Worm (Caenorhabditis elegans): ENCODE measurements around the gene F08H9.2.

F08H9.2 gene

DNA sequence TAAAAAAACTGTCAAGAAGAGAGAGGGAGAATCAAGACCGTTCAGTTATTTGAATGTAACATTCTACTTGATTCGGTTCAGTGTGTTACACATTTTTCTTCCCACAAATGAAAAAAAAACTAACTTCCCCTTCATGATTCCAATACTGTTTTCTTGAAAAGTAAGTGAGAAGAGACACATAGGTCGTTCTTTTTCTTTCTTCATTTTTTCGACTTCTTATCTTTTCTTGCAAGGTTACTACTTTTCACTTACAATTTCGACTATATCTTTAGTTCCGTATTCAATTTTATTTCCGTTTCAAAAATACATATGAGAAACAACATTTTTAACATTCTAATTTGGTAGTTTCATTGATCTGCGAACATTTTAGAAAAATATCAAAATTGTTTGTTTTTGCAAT is 21.2 kb upstream of the F08H9.2 start:
- TF ChIP-seq aha-1 (tag) (peak; percentile 55), nhr-76 (tag; optimal IDR thresholded peaks at IDR 0.05) (no peak), unc-62 (GFP tag; optimal IDR thresholded peaks at IDR 0.05 in 1 of 2) (peak in 1 of 2 experiments; percentile 97), unc-62 (tag; optimal IDR thresholded peaks at IDR 0.05) (no peak)

DNA sequence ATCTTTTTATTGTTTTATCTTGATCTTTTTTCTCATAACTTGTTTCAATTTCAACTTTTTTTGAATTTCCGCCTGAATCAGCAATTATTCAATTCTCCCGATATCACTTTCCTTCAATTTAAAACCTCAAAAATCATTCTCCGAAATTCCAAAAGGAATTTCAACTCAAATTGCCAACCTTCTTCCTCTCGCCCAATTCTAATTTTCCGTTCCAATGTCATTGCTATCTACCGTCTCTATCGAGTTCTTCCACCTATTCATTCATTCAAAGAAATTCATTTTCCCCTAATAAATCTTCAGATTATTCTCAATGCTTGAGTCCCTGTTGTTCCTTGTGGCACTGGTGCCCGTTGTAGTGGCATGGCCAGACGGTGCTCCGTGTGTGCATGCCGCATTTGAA is 19.6 kb upstream of the F08H9.2 start, which contains the start of gene F23B12.4:
TSS of gene F23B12.4 (plus strand) at position 301 of the 400 bp plus-strand sequence.
- TF ChIP-seq nhr-11 (tag; optimal IDR thresholded peaks at IDR 0.05) (no peak), attf-4 (tag; optimal IDR thresholded peaks at IDR 0.05) (no peak), ceh-62 (tag; optimal IDR thresholded peaks at IDR 0.05) (no peak), hlh-11 (tag; optimal IDR thresholded peaks at IDR 0.05) (no peak), R02D3.7 (tag; optimal IDR thresholded peaks at IDR 0.05) (no peak), spr-1 (tag; optimal IDR thresholded peaks at IDR 0.05) (no peak), snpc-1.2 (GFP tag; IDR thresholded peaks at IDR 0.05) (no peak), tra-1 (GFP tag; IDR thresholded peaks at IDR 0.05) (no peak), T26A8.4 (GFP tag; IDR thresholded peaks at IDR 0.05) (no peak), ceh-32 (tag; optimal IDR thresholded peaks at IDR 0.05; ENCODE audit: poor library complexity) (no peak), ztf-7 (tag; optimal IDR thresholded peaks at IDR 0.05) (no peak), lin-13 (GFP tag; optimal IDR thresholded peaks at IDR 0.05) (no peak), lin-39 (tag; optimal IDR thresholded peaks at IDR 0.05) (no peak), nhr-102 (tag; optimal IDR thresholded peaks at IDR 0.05) (no peak), pqm-1 (tag; optimal IDR thresholded peaks at IDR 0.05) (no peak), zag-1 (tag; optimal IDR thresholded peaks at IDR 0.05) (no peak), zip-2 (tag; optimal IDR thresholded peaks at IDR 0.05) (no peak), zfp-3 (GFP tag; conservative IDR thresholded peaks at IDR 0.05) (no peak), rbr-2 (tag; optimal IDR thresholded peaks at IDR 0.05) (no peak), nhr-77 (tag; optimal IDR thresholded peaks at IDR 0.05) (no peak)

DNA sequence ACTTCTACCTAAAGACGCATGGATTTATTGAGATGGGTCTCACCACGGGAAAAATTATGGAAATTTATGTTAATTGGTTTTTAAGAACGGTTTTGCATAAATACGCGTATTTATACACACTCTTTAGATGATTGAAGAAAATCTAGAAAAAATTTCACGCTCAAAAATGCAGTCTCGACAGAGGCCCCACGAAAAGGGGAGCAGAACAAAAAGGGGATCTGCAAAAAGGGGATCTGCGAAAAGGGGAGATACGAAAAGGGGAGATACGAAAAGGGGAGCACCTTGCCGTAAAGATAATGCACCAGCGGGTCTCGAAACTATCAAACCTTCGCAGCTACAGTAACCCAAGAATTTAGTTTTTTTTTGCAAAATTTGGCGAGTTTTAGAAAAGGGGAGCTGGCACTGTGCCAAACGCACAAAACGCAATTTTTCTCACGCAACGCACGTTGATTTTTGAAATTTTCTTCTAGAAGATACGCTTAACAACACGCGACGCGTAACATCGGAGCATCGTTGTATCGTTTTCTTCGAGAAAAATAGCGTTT is 16.9 kb upstream of the F08H9.2 start:
- TF ChIP-seq mes-2 (tag; optimal IDR thresholded peaks at IDR 0.05; ENCODE audit: poor library complexity, severe bottlenecking), result peak; percentile 53

DNA sequence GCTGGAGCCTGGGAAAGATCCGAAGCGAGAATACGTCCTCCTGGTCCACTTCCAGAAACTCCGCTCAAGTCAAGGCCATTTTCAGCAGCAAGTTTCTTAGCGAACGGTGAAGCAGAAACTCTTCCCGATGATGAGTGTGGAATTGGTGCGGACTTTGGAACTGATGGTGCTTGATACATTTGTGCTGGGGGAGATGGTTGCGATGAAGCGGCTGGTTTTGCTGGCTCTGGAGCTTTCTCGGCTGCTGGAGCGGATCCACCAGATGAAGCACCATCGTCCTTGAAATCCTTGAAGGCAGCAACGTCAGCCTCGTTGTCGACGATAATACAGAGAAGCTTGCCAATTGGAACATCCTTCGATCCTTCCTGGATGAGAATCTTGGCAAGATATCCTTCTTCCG is 14.0 kb upstream of the F08H9.2 start:
- no peak for TF ChIP-seq skn-1 (tag; optimal IDR thresholded peaks at IDR 0.05)
- peak; percentile 51 for TF ChIP-seq set-16 (GFP tag; IDR thresholded peaks at IDR 0.05)

DNA sequence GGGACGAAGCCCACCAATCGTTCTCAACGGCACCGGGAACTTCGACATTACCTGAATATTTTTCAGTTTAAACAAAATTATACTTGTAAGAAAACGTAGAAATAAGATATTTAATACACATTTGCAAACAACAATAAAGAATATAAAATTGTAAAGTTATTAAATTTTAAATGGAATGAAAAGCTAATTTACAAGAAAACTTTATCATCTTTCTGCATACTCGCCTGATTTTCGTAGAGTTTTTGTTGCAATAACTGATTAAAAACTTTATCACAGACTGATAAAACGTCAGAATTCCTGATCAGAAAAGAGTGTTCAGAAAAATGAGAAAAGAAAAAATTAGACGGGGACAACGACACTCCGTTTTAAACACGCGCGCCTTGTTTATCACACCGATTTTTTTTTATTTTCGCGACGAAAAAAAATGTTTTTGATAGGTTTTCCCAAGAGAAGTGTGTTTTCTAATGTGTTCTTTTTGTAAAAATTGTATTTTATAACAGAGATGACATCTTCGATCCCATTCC is 13.2 kb upstream of the F08H9.2 start, which contains the start of the genes dlat-1 and fntb-1:
TSS of gene dlat-1 (minus strand) at position 51 of the 524 bp plus-strand sequence.
TSS of gene fntb-1 (plus strand) at position 412 of the 524 bp plus-strand sequence.
- TF ChIP-seq mes-2 (tag; optimal IDR thresholded peaks at IDR 0.05; ENCODE audit: poor library complexity, severe bottlenecking) (peak; percentile 19), F44E2.7 (GFP tag; IDR thresholded peaks at IDR 0.05) (no peak), dmd-9 (GFP tag; IDR thresholded peaks at IDR 0.05) (no peak), arid-1 (GFP tag; conservative IDR thresholded peaks at IDR 0.05) (no peak), mxl-3 (GFP tag; optimal IDR thresholded peaks at IDR 0.05) (no peak), lin-15B (tag; optimal IDR thresholded peaks at IDR 0.05) (no peak), T26A8.4 (GFP tag; IDR thresholded peaks at IDR 0.05) (no peak), unc-39 (tag; optimal IDR thresholded peaks at IDR 0.05) (no peak), nhr-6 (tag; optimal IDR thresholded peaks at IDR 0.05) (peak; percentile 48), unc-62 (GFP tag; optimal IDR thresholded peaks at IDR 0.05 in 1 of 2) (no peak), unc-62 (tag; optimal IDR thresholded peaks at IDR 0.05) (no peak), T20F7.1 (GFP tag; optimal IDR thresholded peaks at IDR 0.05) (peak; percentile 95), lin-39 (tag; optimal IDR thresholded peaks at IDR 0.05) (no peak), pha-4 (GFP tag; IDR thresholded peaks at IDR 0.05) (no peak), pha-4 (tag; optimal IDR thresholded peaks at IDR 0.05) (no peak), aha-1 (tag) (no peak), ceh-62 (tag; optimal IDR thresholded peaks at IDR 0.05) (no peak), F26F4.8 (GFP tag; conservative IDR thresholded peaks at IDR 0.05) (no peak), F10B5.3 (tag; optimal IDR thresholded peaks at IDR 0.05) (no peak), nhr-102 (tag; optimal IDR thresholded peaks at IDR 0.05) (no peak), nhr-28 (tag; optimal IDR thresholded peaks at IDR 0.05) (peak; percentile 68), dve-1 (tag; optimal IDR thresholded peaks at IDR 0.05; ENCODE audit: insufficient read depth) (peak; percentile 24), pqm-1 (tag; optimal IDR thresholded peaks at IDR 0.05) (peak; percentile 74), nhr-25 (tag; optimal IDR thresholded peaks at IDR 0.05; ENCODE audit: borderline replicate concordance, insufficient read depth) (no peak), nhr-42 (GFP tag; IDR thresholded peaks at IDR 0.05) (no peak), jun-1 (tag; optimal IDR thresholded peaks at IDR 0.05) (no peak), zip-11 (GFP tag; IDR thresholded peaks at IDR 0.05) (no peak)
